Worm (Caenorhabditis elegans): ENCODE results near the gene arrd-11.

ce11 chrII:13717393-13718367 lies 45.5 kb upstream of the arrd-11 start:
- TF ChIP-seq sox-4 (tag; optimal IDR thresholded peaks at IDR 0.05) (no peak), sptf-1 (tag; optimal IDR thresholded peaks at IDR 0.05) (no peak), snpc-4 (tag; optimal IDR thresholded peaks at IDR 0.05) (no peak), nhr-28 (tag; optimal IDR thresholded peaks at IDR 0.05) (no peak), nhr-76 (tag; optimal IDR thresholded peaks at IDR 0.05) (no peak), lin-13 (GFP tag; optimal IDR thresholded peaks at IDR 0.05) (no peak), xbp-1 (tag; optimal IDR thresholded peaks at IDR 0.05) (no peak), unc-98 (GFP tag; IDR thresholded peaks at IDR 0.05) (no peak), unc-62 (GFP tag; optimal IDR thresholded peaks at IDR 0.05) (no peak), lsy-2 (tag; optimal IDR thresholded peaks at IDR 0.05) (no peak), ama-1 (optimal IDR thresholded peaks at IDR 0.05) (no peak), pax-3 (tag; optimal IDR thresholded peaks at IDR 0.05) (no peak)

Measured in whole organism, L1 larva.